Fruit fly (Drosophila melanogaster) whole organism, wandering third instar larva: Measurements from ENCODE around the gene CG43181.

Source experiments
- Jra ChIP-seq: sonication (Bioruptor generic); optimal IDR thresholded peaks from 2 replicates; lab custom pipeline; 2016; ENCODE audit warnings: missing biosample characterization, missing genetic modification characterization
- Mio ChIP-seq: sonication (Bioruptor generic); optimal IDR thresholded peaks from 2 replicates; lab custom pipeline; 2016; ENCODE audit warnings: missing biosample characterization, missing genetic modification characterization
- lola ChIP-seq: fragments of >200 bp; optimal IDR thresholded peaks from 2 replicates; lab custom pipeline; 2017; ENCODE audit warnings: missing biosample characterization, missing genetic modification characterization
- usp ChIP-seq: fragments of >200 bp; optimal IDR thresholded peaks from 2 replicates; lab custom pipeline; 2017; ENCODE audit warnings: missing biosample characterization, missing genetic modification characterization
- woc ChIP-seq: sonication (Bioruptor generic); optimal IDR thresholded peaks from 2 replicates; lab custom pipeline; 2016; ENCODE audit warnings: missing biosample characterization, mild to moderate bottlenecking, missing genetic modification characterization

dm6 chrX:385751-386492, 35.6 kb downstream of the CG43181 start:
- TF ChIP-seq Mio (GFP tag; lab: Kevin White, UChicago): no peak
- no peak for TF ChIP-seq lola (GFP tag; lab: Kevin White, UChicago)
- TF ChIP-seq usp (GFP tag; lab: Kevin White, UChicago): no peak
- no peak for TF ChIP-seq Jra (GFP tag; lab: Kevin White, UChicago)
- TF ChIP-seq woc (GFP tag; lab: Kevin White, UChicago): no peak
